Worm (Caenorhabditis elegans) whole organism, L3 larva: ENCODE results near the gene skr-18.
A peak's percentile ranks its signal among the peaks of the same experiment; 100 is the strongest.

Experiments used
- R02D3.7 ChIP-seq: fragments of 150-350 bp; optimal IDR thresholded peaks from 2 replicates; lab custom pipeline; 2014; ENCODE audit warnings: missing biosample characterization, missing genetic modification characterization
- ZK546.5 ChIP-seq: sonication (generic microtip); optimal IDR thresholded peaks from 2 replicates; lab custom pipeline; 2017; ENCODE audit warnings: missing biosample characterization, missing genetic modification characterization
- aly-2 ChIP-seq: fragments of 150-350 bp; optimal IDR thresholded peaks from 2 replicates; lab custom pipeline; 2014; ENCODE audit warnings: missing biosample characterization, missing genetic modification characterization
- ama-1 ChIP-seq: fragments of 150-350 bp; optimal IDR thresholded peaks from 2 replicates; lab custom pipeline; 2018
- ceh-16 ChIP-seq: sonication (generic microtip); optimal IDR thresholded peaks from 2 replicates; lab custom pipeline; 2017; ENCODE audit warnings: missing biosample characterization, missing genetic modification characterization
- ceh-28 ChIP-seq: fragments of 150-350 bp; optimal IDR thresholded peaks from 2 replicates; lab custom pipeline; 2014; ENCODE audit warnings: missing biosample characterization, missing genetic modification reagents, missing genetic modification characterization
- ceh-82 ChIP-seq: fragments of 150-350 bp; optimal IDR thresholded peaks from 2 replicates; lab custom pipeline; 2014; ENCODE audit warnings: missing biosample characterization, missing genetic modification characterization
- ceh-9 ChIP-seq: sonication (generic microtip); optimal IDR thresholded peaks from 2 replicates; lab custom pipeline; 2018; ENCODE audit warnings: missing biosample characterization, missing genetic modification characterization
- daf-12 ChIP-seq: fragments of 150-350 bp; optimal IDR thresholded peaks from 2 replicates; lab custom pipeline; 2014; ENCODE audit warnings: missing biosample characterization, missing genetic modification reagents, missing genetic modification characterization
- egl-27 ChIP-seq: sonication (generic microtip); optimal IDR thresholded peaks from 4 replicates; lab custom pipeline; 2017; ENCODE audit warnings: missing biosample characterization, missing genetic modification reagents, missing genetic modification characterization
- egl-5 ChIP-seq: fragments of 150-350 bp; optimal IDR thresholded peaks from 2 replicates; lab custom pipeline; 2017; ENCODE audit warnings: missing biosample characterization, missing genetic modification reagents, missing genetic modification characterization, inconsistent platforms
- elt-1 ChIP-seq: fragments of 150-350 bp; optimal IDR thresholded peaks from 2 replicates; lab custom pipeline; 2014; ENCODE audit warnings: missing biosample characterization, missing genetic modification characterization
- elt-2 ChIP-seq: sonication (generic microtip); optimal IDR thresholded peaks from 2 replicates; lab custom pipeline; 2016; ENCODE audit warnings: missing genetic modification reagents, mild to moderate bottlenecking, missing genetic modification characterization, missing compliant biosample characterization
- elt-3 ChIP-seq, 3 experiments: fragments of 150-350 bp in 1 of 3; sonication (generic microtip) in 2 of 3; optimal IDR thresholded peaks; 2 replicates in 2 of 3; 4 replicates in 1 of 3; lab custom pipeline; 2014 to 2017; ENCODE audit warnings: missing biosample characterization in 3 of 3, missing genetic modification characterization in 3 of 3
- fkh-10 ChIP-seq: sonication (generic microtip); optimal IDR thresholded peaks from 2 replicates; lab custom pipeline; 2017; ENCODE audit warnings: missing biosample characterization, missing genetic modification reagents, missing genetic modification characterization
- fkh-2 ChIP-seq: fragments of 150-350 bp; optimal IDR thresholded peaks from 2 replicates; lab custom pipeline; 2014; ENCODE audit warnings: missing biosample characterization, missing genetic modification reagents, missing genetic modification characterization
- fos-1 ChIP-seq: fragments of 150-350 bp; optimal IDR thresholded peaks from 2 replicates; lab custom pipeline; 2014; ENCODE audit warnings: missing biosample characterization, missing genetic modification characterization
- hmg-11 ChIP-seq: sonication (generic microtip); optimal IDR thresholded peaks from 2 replicates; lab custom pipeline; 2016; ENCODE audit warnings: missing genetic modification characterization, missing compliant biosample characterization
- lin-15B ChIP-seq: fragments of 150-350 bp; optimal IDR thresholded peaks from 2 replicates; lab custom pipeline; 2014; ENCODE audit warnings: missing biosample characterization, missing genetic modification characterization
- lin-39 ChIP-seq: fragments of 150-350 bp; optimal IDR thresholded peaks from 2 replicates; lab custom pipeline; 2018; ENCODE audit warnings: missing biosample characterization, missing genetic modification reagents, missing genetic modification characterization
- lsy-12 ChIP-seq: sonication (generic microtip); optimal IDR thresholded peaks from 2 replicates; lab custom pipeline; 2016; ENCODE audit warnings: mild to moderate bottlenecking, missing genetic modification characterization, missing compliant biosample characterization
- mdl-1 ChIP-seq: fragments of 150-350 bp; optimal IDR thresholded peaks from 2 replicates; lab custom pipeline; 2014; ENCODE audit warnings: missing biosample characterization, missing genetic modification characterization
- mml-1 ChIP-seq: fragments of 150-350 bp; sonication (generic microtip); optimal IDR thresholded peaks from 3 replicates; lab custom pipeline; 2014; ENCODE audit warnings: missing biosample characterization, missing genetic modification characterization
- nfya-1 ChIP-seq: sonication (generic microtip); optimal IDR thresholded peaks from 2 replicates; lab custom pipeline; 2017; ENCODE audit warnings: missing genetic modification characterization, mild to moderate bottlenecking, missing compliant biosample characterization, antibody characterized with exemption, moderate library complexity; ENCODE audit not compliant: insufficient read depth
- nhr-11 ChIP-seq: fragments of 150-350 bp; optimal IDR thresholded peaks from 2 replicates; lab custom pipeline; 2014; ENCODE audit warnings: missing biosample characterization, missing genetic modification characterization
- nhr-12 ChIP-seq: fragments of 150-350 bp; optimal IDR thresholded peaks from 2 replicates; lab custom pipeline; 2014; ENCODE audit warnings: missing biosample characterization, missing genetic modification characterization
- nhr-23 ChIP-seq: fragments of 150-350 bp; optimal IDR thresholded peaks from 2 replicates; lab custom pipeline; 2014; ENCODE audit warnings: missing biosample characterization, missing genetic modification reagents, missing genetic modification characterization
- nhr-237 ChIP-seq: fragments of 150-350 bp; optimal IDR thresholded peaks from 2 replicates; lab custom pipeline; 2014; ENCODE audit warnings: missing biosample characterization, missing genetic modification characterization
- nhr-25 ChIP-seq: sonication (generic microtip); optimal IDR thresholded peaks from 2 replicates; lab custom pipeline; 2017; ENCODE audit warnings: missing biosample characterization, missing genetic modification characterization
- nhr-28 ChIP-seq: fragments of 150-350 bp; optimal IDR thresholded peaks from 2 replicates; lab custom pipeline; 2014; ENCODE audit warnings: missing biosample characterization, missing genetic modification characterization
- nhr-43 ChIP-seq: sonication (generic microtip); optimal IDR thresholded peaks from 2 replicates; lab custom pipeline; 2016; ENCODE audit warnings: mild to moderate bottlenecking, missing genetic modification characterization, missing compliant biosample characterization; ENCODE audit not compliant: poor library complexity, severe bottlenecking
- nhr-67 ChIP-seq: fragments of 150-350 bp; optimal IDR thresholded peaks from 2 replicates; lab custom pipeline; 2014; ENCODE audit warnings: missing biosample characterization, missing genetic modification characterization
- nhr-76 ChIP-seq: fragments of 150-350 bp; sonication (generic microtip); optimal IDR thresholded peaks from 5 replicates; lab custom pipeline; 2014; ENCODE audit warnings: missing biosample characterization, missing genetic modification characterization
- nhr-77 ChIP-seq: fragments of 150-350 bp; optimal IDR thresholded peaks from 2 replicates; lab custom pipeline; 2014; ENCODE audit warnings: missing biosample characterization, missing genetic modification characterization
- pha-4 ChIP-seq: fragments of 150-350 bp; optimal IDR thresholded peaks from 2 replicates; lab custom pipeline; 2014; ENCODE audit warnings: missing biosample characterization, missing genetic modification reagents, missing genetic modification characterization
- pqm-1 ChIP-seq: fragments of 150-350 bp; optimal IDR thresholded peaks from 2 replicates; lab custom pipeline; 2017; ENCODE audit warnings: missing biosample characterization, missing genetic modification characterization, inconsistent platforms
- sea-2 ChIP-seq: fragments of 150-350 bp; sonication (generic microtip); optimal IDR thresholded peaks from 4 replicates; lab custom pipeline; 2014; ENCODE audit warnings: missing biosample characterization, missing genetic modification reagents, missing genetic modification characterization
- skn-1 ChIP-seq: fragments of 150-350 bp; optimal IDR thresholded peaks from 2 replicates; lab custom pipeline; 2014; ENCODE audit warnings: missing biosample characterization, missing genetic modification characterization
- snpc-4 ChIP-seq: fragments of 150-350 bp; optimal IDR thresholded peaks from 2 replicates; lab custom pipeline; 2014; ENCODE audit warnings: missing biosample characterization, missing genetic modification characterization
- tbx-2 ChIP-seq: sonication (generic microtip); optimal IDR thresholded peaks from 2 replicates; lab custom pipeline; 2016; ENCODE audit warnings: mild to moderate bottlenecking, missing genetic modification characterization, missing compliant biosample characterization
- unc-39 ChIP-seq: sonication (generic microtip); optimal IDR thresholded peaks from 4 replicates; lab custom pipeline; 2017; ENCODE audit warnings: missing biosample characterization, missing genetic modification characterization
- unc-62 ChIP-seq: fragments of 150-350 bp; sonication (generic microtip); optimal IDR thresholded peaks from 4 replicates; lab custom pipeline; 2014; ENCODE audit warnings: missing biosample characterization, missing genetic modification reagents, missing genetic modification characterization
- zag-1 ChIP-seq: fragments of 150-350 bp; optimal IDR thresholded peaks from 2 replicates; lab custom pipeline; 2014; ENCODE audit warnings: missing biosample characterization, missing genetic modification characterization
- ztf-11 ChIP-seq: fragments of 150-350 bp; optimal IDR thresholded peaks from 2 replicates; lab custom pipeline; 2014; ENCODE audit warnings: missing biosample characterization, missing genetic modification characterization
- ztf-4 ChIP-seq: fragments of 150-350 bp; optimal IDR thresholded peaks from 2 replicates; lab custom pipeline; 2014; ENCODE audit warnings: missing biosample characterization, missing genetic modification characterization

skr-18 gene

DNA sequence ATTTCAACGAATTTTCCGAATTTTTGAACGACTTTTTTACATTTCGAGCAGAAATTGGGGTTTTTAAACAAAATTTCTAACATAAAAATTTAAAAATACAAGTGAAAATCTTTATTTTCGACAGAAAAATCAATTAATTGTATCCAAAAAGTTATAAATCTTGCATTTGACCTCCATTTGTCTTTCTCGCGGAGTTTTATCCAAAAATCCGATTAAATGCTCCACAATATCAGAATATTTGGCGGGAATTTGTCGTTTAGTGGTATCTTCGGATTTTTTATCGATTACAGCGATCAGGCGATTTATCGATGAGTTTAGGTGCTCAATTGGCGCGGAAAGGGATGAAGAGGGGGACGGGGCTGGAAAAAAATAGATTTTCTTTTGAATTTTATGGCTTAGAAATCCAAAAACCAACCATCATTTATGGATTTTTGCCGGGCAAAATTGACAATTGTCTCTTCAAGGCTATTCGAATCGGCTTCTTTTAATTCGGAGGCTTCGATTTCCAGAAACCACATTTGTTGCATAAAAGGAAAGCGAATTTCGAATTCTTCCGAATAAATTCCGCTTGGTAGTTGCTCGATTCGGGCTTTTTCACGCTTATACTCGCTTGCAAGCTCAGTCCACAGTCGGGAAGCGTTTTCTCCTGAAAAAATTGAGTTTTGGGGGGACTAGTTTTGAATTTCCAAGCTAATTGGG, 35.2 kb upstream of the skr-18 start:
- TF ChIP-seq hmg-11 (no peak), ztf-4 (no peak), egl-27 (tag; lab: Kevin White, UChicago) (no peak), lin-15B (tag; lab: Kevin White, UChicago) (no peak), nhr-67 (tag; lab: Kevin White, UChicago) (no peak), daf-12 (tag; lab: Kevin White, UChicago) (no peak), lsy-12 (tag; lab: Kevin White, UChicago) (no peak), nhr-12 (tag; lab: Kevin White, UChicago) (no peak), nhr-237 (tag; lab: Kevin White, UChicago) (no peak), mml-1 (no peak), nhr-77 (tag; lab: Kevin White, UChicago) (no peak)

DNA sequence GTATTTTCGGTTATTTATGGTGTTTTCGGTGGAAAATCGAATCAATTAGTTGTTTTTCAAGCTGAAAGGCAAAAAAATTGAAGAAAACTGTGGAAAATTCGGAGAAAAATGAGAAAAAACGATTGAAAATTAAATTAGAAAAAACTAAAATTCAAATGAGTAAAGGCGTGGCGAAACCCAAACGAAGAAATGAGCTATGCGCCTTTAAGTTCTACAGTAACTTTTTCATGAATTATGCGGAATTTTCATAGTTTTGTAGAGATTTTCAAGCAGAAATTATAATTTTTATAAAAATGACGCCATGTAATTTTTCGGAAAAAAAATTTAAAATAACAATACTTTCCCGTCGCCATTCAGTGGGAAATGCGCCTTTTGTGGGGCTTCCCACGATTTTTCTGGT, 34.5 kb upstream of the skr-18 start:
- no peak for TF ChIP-seq nhr-23 (tag; lab: Kevin White, UChicago)
- TF ChIP-seq R02D3.7, result no peak
- no peak for TF ChIP-seq nfya-1 (tag; lab: Kevin White, UChicago)
- no peak for TF ChIP-seq egl-27 (tag; lab: Kevin White, UChicago)
- no peak for TF ChIP-seq zag-1 (tag; lab: Kevin White, UChicago)
- TF ChIP-seq ceh-28 (tag; lab: Kevin White, UChicago), result no peak
- no peak for TF ChIP-seq nhr-76 (tag; lab: Kevin White, UChicago)

DNA sequence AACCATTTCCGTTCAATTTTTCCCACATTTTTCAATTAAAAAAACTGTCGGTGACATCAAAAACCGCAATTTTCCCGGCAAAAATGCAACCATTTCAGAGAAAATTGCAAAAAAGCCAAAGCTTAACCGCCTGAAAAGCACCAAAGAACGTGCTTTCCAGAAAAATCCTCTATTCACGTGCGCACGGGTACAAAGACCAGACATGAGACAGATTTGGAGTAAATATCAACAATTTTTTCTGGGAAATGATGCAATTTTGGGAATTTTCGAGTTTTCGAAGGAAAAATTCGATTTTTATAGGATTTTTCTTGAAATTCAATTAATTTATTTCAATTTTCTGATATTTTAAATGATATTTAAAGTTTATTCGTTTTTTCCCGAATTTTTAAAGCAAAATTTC, 33.9 kb upstream of the skr-18 start:
- TF ChIP-seq pqm-1, result no peak

DNA sequence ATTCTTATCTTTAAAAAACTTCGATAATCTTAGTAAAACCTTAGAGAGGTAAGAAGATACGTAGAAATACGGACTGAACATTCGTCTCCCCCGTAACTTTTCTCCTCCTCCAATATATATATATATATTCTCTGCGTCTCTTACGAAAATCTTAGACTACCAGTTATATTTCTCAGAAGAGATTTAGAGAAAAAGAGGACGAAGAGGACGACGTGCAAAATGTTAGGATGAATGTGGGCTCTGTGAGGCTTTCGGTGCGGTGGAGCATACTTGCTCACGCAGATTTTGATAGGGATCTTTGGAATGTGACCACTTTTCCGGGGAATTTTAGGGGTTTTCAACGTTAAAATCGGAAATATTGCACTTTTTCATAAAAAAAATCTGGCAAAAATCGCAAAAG, 33.2 kb upstream of the skr-18 start:
- TF ChIP-seq skn-1 (tag; lab: Kevin White, UChicago) (no peak), aly-2 (no peak), unc-39 (tag; lab: Kevin White, UChicago) (no peak), mml-1 (no peak), ama-1 (lab: Kevin White, UChicago) (no peak), nhr-67 (tag; lab: Kevin White, UChicago) (no peak), egl-27 (tag; lab: Kevin White, UChicago) (no peak), nhr-77 (tag; lab: Kevin White, UChicago) (no peak), nhr-23 (tag; lab: Kevin White, UChicago) (peak; percentile 49), ztf-4 (no peak), ceh-16 (tag; lab: Kevin White, UChicago) (no peak), pha-4 (tag; lab: Kevin White, UChicago) (peak; percentile 81), fkh-2 (tag; lab: Kevin White, UChicago) (no peak), R02D3.7 (peak; percentile 28), ceh-9 (tag; lab: Kevin White, UChicago) (no peak), ceh-28 (tag; lab: Kevin White, UChicago) (peak; percentile 51), snpc-4 (tag; lab: Kevin White, UChicago) (peak; percentile 63), lsy-12 (tag; lab: Kevin White, UChicago) (no peak), ztf-11 (tag; lab: Kevin White, UChicago) (no peak), nhr-43 (no peak), lin-15B (tag; lab: Kevin White, UChicago) (peak; percentile 95), nhr-12 (tag; lab: Kevin White, UChicago) (no peak), elt-1 (tag; lab: Kevin White, UChicago) (peak; percentile 68), fos-1 (tag; lab: Kevin White, UChicago) (no peak), mdl-1 (tag; lab: Kevin White, UChicago) (no peak), unc-62 (GFP tag; lab: Kevin White, UChicago) (no peak), lin-39 (peak; percentile 66), elt-3 (tag; optimal IDR thresholded peaks at IDR 0.05; lab: Kevin White, UChicago) (no peak), tbx-2 (tag; lab: Kevin White, UChicago) (no peak), sea-2 (no peak), nhr-28 (tag; lab: Kevin White, UChicago) (no peak), nhr-76 (tag; lab: Kevin White, UChicago) (no peak), nhr-25 (tag; lab: Kevin White, UChicago) (no peak), nhr-11 (tag; lab: Kevin White, UChicago) (no peak), nhr-237 (tag; lab: Kevin White, UChicago) (no peak), elt-2 (no peak), daf-12 (tag; lab: Kevin White, UChicago) (no peak), ZK546.5 (tag; lab: Kevin White, UChicago) (no peak), fkh-10 (GFP tag; lab: Kevin White, UChicago) (peak; percentile 10), pqm-1 (no peak), zag-1 (tag; lab: Kevin White, UChicago) (no peak), ceh-82 (tag; lab: Kevin White, UChicago) (no peak), nfya-1 (tag; lab: Kevin White, UChicago) (peak; percentile 88), hmg-11 (peak; percentile 85), egl-5 (tag; lab: Kevin White, UChicago) (no peak)
